Worm (Caenorhabditis elegans) whole organism, L4/young adult: ENCODE measurements around the gene nifk-1.

ENCODE experiments used
- dao-5 ChIP-seq: sonication (generic microtip); optimal IDR thresholded peaks from 2 replicates; lab custom pipeline; 2016; ENCODE audit warnings: missing genotype, missing genetic modification characterization, moderate library complexity, missing compliant biosample characterization
- him-1 ChIP-seq: sonication (generic microtip); optimal IDR thresholded peaks from 2 replicates; lab custom pipeline; 2016; ENCODE audit warnings: missing genotype, missing genetic modification reagents, missing genetic modification characterization, missing compliant biosample characterization

ce11 chrIII:4703932-4704454, 10.9 kb upstream of the nifk-1 start, which contains the start of the genes clp-2 and mrpl-16:
- TF ChIP-seq him-1 (tag; lab: Kevin White, UChicago) (no peak), dao-5 (tag; lab: Kevin White, UChicago) (no peak)
